Fruit fly (Drosophila melanogaster) S2 (cell line): ENCODE measurements around the gene CG5535.

Experiments
- CG8478 ChIP-seq: fragments of >200 bp; optimal IDR thresholded peaks from 2 replicates; lab custom pipeline; 2018
- CTCF ChIP-seq, 2 experiments: fragments of >200 bp; optimal IDR thresholded peaks; 2 replicates each; lab custom pipeline; 2018

DNA sequence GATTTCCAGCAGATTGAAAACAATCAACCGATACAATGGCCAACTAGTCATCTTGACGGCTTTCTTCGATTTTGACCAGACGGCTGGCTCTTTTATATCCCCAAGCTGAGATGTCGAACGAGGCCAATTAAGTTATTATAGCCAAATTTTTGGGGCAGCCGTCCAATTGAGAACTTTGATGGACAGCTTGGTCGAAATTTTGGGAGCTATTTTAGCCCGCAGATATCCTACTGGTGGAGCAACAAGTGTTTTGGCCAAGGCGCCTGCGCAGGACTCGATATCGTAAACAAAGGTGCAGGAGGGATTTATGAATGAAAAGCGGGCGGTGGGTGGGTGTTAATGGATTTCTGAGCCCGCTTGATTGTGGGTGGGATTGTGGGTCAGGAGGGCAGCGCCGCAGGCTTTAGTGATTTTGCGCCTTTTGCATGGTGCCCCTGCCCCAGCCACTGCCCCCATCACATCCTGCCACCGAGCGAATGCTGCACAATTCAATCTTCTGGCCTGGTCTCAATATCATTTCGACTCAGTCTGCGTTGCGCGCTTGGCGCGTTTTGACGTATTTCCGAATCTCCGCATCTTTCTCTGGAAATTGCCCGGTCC is 33.7 kb downstream of the CG5535 start, which contains the start of the genes Ir75c and Grd:
- no peak for TF ChIP-seq CTCF (optimal IDR thresholded peaks at IDR 0.05; lab: Kevin White, UChicago)
- no peak for TF ChIP-seq CG8478 (lab: Kevin White, UChicago)
